Fruit fly (Drosophila melanogaster): Measurements from ENCODE around the gene CG14621.

Gene CG14621

dm6 chrX:22471819-22472218 is 27.8 kb downstream of the CG14621 start, which contains the start of gene CG14613 (continued):
- TF ChIP-seq MBD-R2 (GFP tag; IDR thresholded peaks at IDR 0.05) (peak; percentile 60; the same call in 1 of the 2 replicates), HLH4C (GFP tag; IDR thresholded peaks at IDR 0.05; ENCODE audit: partially characterized antibody) (0 out of 3 replicates have a peak, but pooled peaks have one; percentile 28), Scr (GFP tag; IDR thresholded peaks at IDR 0.05; ENCODE audit: partially characterized antibody) (0 out of 2 replicates have a peak, but pooled peaks have one; percentile 8), CG11723 (GFP tag; optimal IDR thresholded peaks at IDR 0.05) (no peak)

- no peak for TF ChIP-seq Mes4 (GFP tag; optimal IDR thresholded peaks at IDR 0.05)
- TF ChIP-seq CG17186 (GFP tag; optimal IDR thresholded peaks at IDR 0.05), result peak; percentile 99
- no peak for TF ChIP-seq CG30020 (tag; optimal IDR thresholded peaks at IDR 0.05)
- no peak for TF ChIP-seq odd (GFP tag; optimal IDR thresholded peaks at IDR 0.05)
- peak in 1 of 2 experiments; percentile 29 for TF ChIP-seq Pdp1 (GFP tag; optimal IDR thresholded peaks at IDR 0.05)
- no peak for TF ChIP-seq grau (tag; optimal IDR thresholded peaks at IDR 0.05)
- no peak for TF ChIP-seq scrt (GFP tag; optimal IDR thresholded peaks at IDR 0.05)
- peak in 1 of 2 experiments; percentile 80 for TF ChIP-seq crp (GFP tag; optimal IDR thresholded peaks at IDR 0.05)
- peak; percentile 29 for TF ChIP-seq pzg (GFP tag; optimal IDR thresholded peaks at IDR 0.05)
- TF ChIP-seq Dp (GFP tag; optimal IDR thresholded peaks at IDR 0.05), result peak; percentile 1
- TF ChIP-seq Hsf (GFP tag; optimal IDR thresholded peaks at IDR 0.05), result no peak
- peak; percentile 8 for TF ChIP-seq CG15514 (GFP tag; optimal IDR thresholded peaks at IDR 0.05)
- peak; percentile 15 for TF ChIP-seq wek (GFP tag; optimal IDR thresholded peaks at IDR 0.05)
- TF ChIP-seq MESR4 (GFP tag; optimal IDR thresholded peaks at IDR 0.05), result peak; percentile 31
- no peak for TF ChIP-seq az2 (GFP tag; optimal IDR thresholded peaks at IDR 0.05)
- peak; percentile 13; the same call in 1 of the 2 replicates for TF ChIP-seq CG13287 (GFP tag; IDR thresholded peaks at IDR 0.05; ENCODE audit: partially characterized antibody)
- TF ChIP-seq inv (GFP tag; IDR thresholded peaks at IDR 0.05; ENCODE audit: partially characterized antibody), result no peak
- TF ChIP-seq ftz-f1 (GFP tag; optimal IDR thresholded peaks at IDR 0.05), result no peak
- TF ChIP-seq Sin3A (optimal IDR thresholded peaks at IDR 0.05), result no peak
- TF ChIP-seq Dref (GFP tag; IDR thresholded peaks at IDR 0.05), result peak; percentile 37; the same call in 1 of the 2 replicates
- peak; percentile 51 for TF ChIP-seq CG15601 (tag; optimal IDR thresholded peaks at IDR 0.05)
- TF ChIP-seq MBD-R2 (GFP tag; IDR thresholded peaks at IDR 0.05), result peak; percentile 51
Measured at dm6 chrX:22473520-22473919, 29.5 kb downstream of the CG14621 start, which contains the start of gene CG14618. Gene CG14618, plus strand, starts transcription at chrX:22473698.

dm6 chrX:22474881-22475280 is 30.9 kb downstream of the CG14621 start:
- peak in 1 of 2 experiments; percentile 75 for TF ChIP-seq Pdp1 (GFP tag; optimal IDR thresholded peaks at IDR 0.05)
- TF ChIP-seq CG4707 (GFP tag; optimal IDR thresholded peaks at IDR 0.05), result no peak

dm6 chrX:22477689-22478590 is 33.9 kb downstream of the CG14621 start:
- TF ChIP-seq CG12942 (GFP tag; optimal IDR thresholded peaks at IDR 0.05), result no peak
- no peak for TF ChIP-seq seq (GFP tag; IDR thresholded peaks at IDR 0.05)
- TF ChIP-seq TFAM (GFP tag; optimal IDR thresholded peaks at IDR 0.05), result no peak
- no peak for TF ChIP-seq CG2889 (GFP tag; IDR thresholded peaks at IDR 0.05)
- no peak for TF ChIP-seq CG7357 (GFP tag; IDR thresholded peaks at IDR 0.05)
- peak; percentile 18 for TF ChIP-seq lilli (GFP tag; optimal IDR thresholded peaks at IDR 0.05)
- TF ChIP-seq Asciz (GFP tag; optimal IDR thresholded peaks at IDR 0.05), result no peak
- TF ChIP-seq Neu2 (GFP tag; optimal IDR thresholded peaks at IDR 0.05; ENCODE audit: borderline replicate concordance), result no peak
- peak; percentile 4 for TF ChIP-seq Ets65A (GFP tag)
- TF ChIP-seq CG14441 (GFP tag; IDR thresholded peaks at IDR 0.05), result no peak
- no peak for TF ChIP-seq Nf-YA (GFP tag; IDR thresholded peaks at IDR 0.05)
- TF ChIP-seq NC2β (GFP tag; optimal IDR thresholded peaks at IDR 0.05), result no peak
- TF ChIP-seq CG1529 (GFP tag; optimal IDR thresholded peaks at IDR 0.05), result no peak
- peak; percentile 59 for TF ChIP-seq Med (GFP tag)
- no peak for TF ChIP-seq CG17361 (GFP tag; IDR thresholded peaks at IDR 0.05)
- no peak for TF ChIP-seq CG13123 (GFP tag; optimal IDR thresholded peaks at IDR 0.05)
- no peak for TF ChIP-seq D19B (GFP tag; optimal IDR thresholded peaks at IDR 0.05)
- no peak for TF ChIP-seq ash1 (GFP tag; optimal IDR thresholded peaks at IDR 0.05)
